Fruit fly (Drosophila melanogaster) whole organism, pupa: ENCODE data around the gene La.

Source experiments
- CG10348 ChIP-seq: fragments of 200-800 bp; sonication (Bioruptor generic); IDR thresholded peaks from 2 replicates; pipeline ENCODE4 v1.3.6; 2022; ENCODE audit warnings: missing biosample characterization, missing genetic modification characterization
- CG12605 ChIP-seq: fragments of 200-800 bp; sonication (Bioruptor generic); IDR thresholded peaks from 2 replicates; pipeline ENCODE4 v1.3.6; 2022; ENCODE audit warnings: missing biosample characterization, missing genetic modification characterization
- CG13204 ChIP-seq: fragments of 200-800 bp; sonication (Bioruptor generic); optimal IDR thresholded peaks from 2 replicates; lab custom pipeline; 2018; ENCODE audit warnings: missing biosample characterization, mild to moderate bottlenecking, missing genetic modification characterization, moderate library complexity
- CG14655 ChIP-seq: fragments of 200-800 bp; sonication (Bioruptor generic); optimal IDR thresholded peaks from 3 replicates; lab custom pipeline; 2017; ENCODE audit warnings: mild to moderate bottlenecking, missing biosample characterization, missing genetic modification reagents, missing genetic modification characterization
- CG15710 ChIP-seq: fragments of 200-800 bp; sonication (Bioruptor generic); optimal IDR thresholded peaks from 2 replicates; lab custom pipeline; 2018; ENCODE audit warnings: missing biosample characterization, mild to moderate bottlenecking, missing genetic modification characterization, moderate library complexity
- CG17806 ChIP-seq: fragments of 200-800 bp; sonication (Bioruptor generic); optimal IDR thresholded peaks from 2 replicates; lab custom pipeline; 2018; ENCODE audit warnings: missing biosample characterization, mild to moderate bottlenecking, missing genetic modification characterization, moderate library complexity
- CG32121 ChIP-seq: fragments of 200-800 bp; sonication (Bioruptor generic); IDR thresholded peaks from 2 replicates; pipeline ENCODE4 v1.3.6; 2022; ENCODE audit warnings: missing biosample characterization, missing genetic modification characterization
- CG34367 ChIP-seq: fragments of 200-800 bp; sonication (Bioruptor generic); optimal IDR thresholded peaks from 2 replicates; lab custom pipeline; 2018; ENCODE audit warnings: missing biosample characterization, mild to moderate bottlenecking, missing genetic modification characterization
- CG4496 ChIP-seq: fragments of 200-800 bp; sonication (Bioruptor generic); IDR thresholded peaks from 3 replicates; pipeline ENCODE4 v1.3.6; 2022; ENCODE audit warnings: missing biosample characterization, missing genetic modification characterization
- CG8159 ChIP-seq: fragments of 200-800 bp; sonication (Bioruptor generic); optimal IDR thresholded peaks from 3 replicates; lab custom pipeline; 2018; ENCODE audit warnings: missing biosample characterization, mild to moderate bottlenecking, missing genetic modification characterization, moderate library complexity
- CG8301 ChIP-seq: fragments of 200-800 bp; sonication (Bioruptor generic); optimal IDR thresholded peaks from 2 replicates; lab custom pipeline; 2018; ENCODE audit warnings: missing biosample characterization, mild to moderate bottlenecking, missing genetic modification characterization
- CG9948 ChIP-seq: fragments of 200-800 bp; sonication (Bioruptor generic); optimal IDR thresholded peaks from 2 replicates; lab custom pipeline; 2018; ENCODE audit warnings: missing biosample characterization, mild to moderate bottlenecking, missing genetic modification characterization, moderate library complexity
- D1 ChIP-seq: fragments of 200-800 bp; sonication (Bioruptor generic); optimal IDR thresholded peaks from 2 replicates; lab custom pipeline; 2018; ENCODE audit warnings: missing biosample characterization, mild to moderate bottlenecking, missing genetic modification characterization, moderate library complexity
- EcR ChIP-seq: fragments of 200-800 bp; sonication (Bioruptor generic); optimal IDR thresholded peaks from 3 replicates; lab custom pipeline; 2019; ENCODE audit warnings: missing biosample characterization, missing genetic modification characterization, mild to moderate bottlenecking, moderate library complexity, missing genetic modification reagents
- Ets98B ChIP-seq: fragments of 200-800 bp; sonication (Bioruptor generic); IDR thresholded peaks from 2 replicates; pipeline ENCODE4 v1.3.6; 2022; ENCODE audit warnings: missing biosample characterization, missing genetic modification characterization
- Pif1A ChIP-seq: fragments of 200-800 bp; sonication (Bioruptor generic); optimal IDR thresholded peaks from 3 replicates; lab custom pipeline; 2016; ENCODE audit warnings: missing biosample characterization, missing genetic modification characterization
- Pif1B ChIP-seq: fragments of 200-800 bp; sonication (Bioruptor generic); optimal IDR thresholded peaks from 3 replicates; lab custom pipeline; 2016; ENCODE audit warnings: missing biosample characterization, missing genetic modification characterization
- Snoo ChIP-seq: fragments of 200-800 bp; sonication (Bioruptor generic); optimal IDR thresholded peaks from 3 replicates; lab custom pipeline; 2017; ENCODE audit warnings: missing biosample characterization, mild to moderate bottlenecking, missing genetic modification characterization, inconsistent platforms
- fd96Ca ChIP-seq: fragments of 200-800 bp; sonication (Bioruptor generic); IDR thresholded peaks from 3 replicates; pipeline ENCODE4 v1.3.6; 2022; ENCODE audit warnings: missing biosample characterization, missing genetic modification characterization
- gl ChIP-seq: fragments of 200-800 bp; sonication (Bioruptor generic); optimal IDR thresholded peaks from 2 replicates; lab custom pipeline; 2018; ENCODE audit warnings: missing biosample characterization, mild to moderate bottlenecking, missing genetic modification characterization
- rn ChIP-seq: fragments of 200-800 bp; sonication (Bioruptor generic); IDR thresholded peaks from 2 replicates; pipeline ENCODE4 v1.3.6; 2022; ENCODE audit warnings: missing biosample characterization, missing genetic modification characterization

Gene La

dm6 chr2L:20381329-20381728 is 31.5 kb upstream of the La start:
- TF ChIP-seq CG8159 (tag; lab: Kevin White, UChicago) (peak; percentile 85), CG8301 (peak; percentile 68), rn (GFP tag; lab: Robert Waterston, UW) (no peak), Pif1B (peak; percentile 65), Pif1A (GFP tag; lab: Kevin White, UChicago) (peak; percentile 70), CG34367 (tag; lab: Kevin White, UChicago) (peak; percentile 77), CG15710 (tag; lab: Kevin White, UChicago) (peak; percentile 78), CG17806 (tag; lab: Kevin White, UChicago) (peak; percentile 84), CG12605 (peak; percentile 68; the same call in 1 of the 2 replicates), Snoo (tag; lab: Kevin White, UChicago) (no peak), D1 (tag; lab: Kevin White, UChicago) (no peak), CG32121 (GFP tag; lab: Robert Waterston, UW) (no peak), fd96Ca (GFP tag; lab: Robert Waterston, UW) (no peak), CG10348 (GFP tag; lab: Robert Waterston, UW) (no peak), Ets98B (GFP tag; lab: Robert Waterston, UW) (no peak), CG4496 (GFP tag; lab: Robert Waterston, UW) (peak; percentile 69; the same call in 2 of the 3 replicates), EcR (GFP tag; lab: Kevin White, UChicago) (no peak), CG13204 (GFP tag; lab: Kevin White, UChicago) (peak; percentile 46), gl (tag; lab: Kevin White, UChicago) (peak; percentile 61), CG9948 (tag; lab: Kevin White, UChicago) (peak; percentile 84), CG14655 (GFP tag; lab: Kevin White, UChicago) (peak; percentile 80)
- TF ChIP-seq, all 21 proteins: peak for 13

- TF ChIP-seq CG15710 (tag; lab: Kevin White, UChicago): no peak
- no peak for TF ChIP-seq CG34367 (tag; lab: Kevin White, UChicago)
- no peak for TF ChIP-seq CG8159 (tag; lab: Kevin White, UChicago)
- TF ChIP-seq CG9948 (tag; lab: Kevin White, UChicago): no peak
- TF ChIP-seq CG8301: no peak
- TF ChIP-seq CG13204 (GFP tag; lab: Kevin White, UChicago): no peak
- TF ChIP-seq Pif1B: no peak
- TF ChIP-seq gl (tag; lab: Kevin White, UChicago): no peak
- no peak for TF ChIP-seq rn (GFP tag; lab: Robert Waterston, UW)
- TF ChIP-seq CG32121 (GFP tag; lab: Robert Waterston, UW): no peak
- TF ChIP-seq CG10348 (GFP tag; lab: Robert Waterston, UW): no peak
- no peak for TF ChIP-seq fd96Ca (GFP tag; lab: Robert Waterston, UW)
- TF ChIP-seq CG4496 (GFP tag; lab: Robert Waterston, UW): no peak
- TF ChIP-seq CG14655 (GFP tag; lab: Kevin White, UChicago): no peak
- no peak for TF ChIP-seq CG17806 (tag; lab: Kevin White, UChicago)
- TF ChIP-seq D1 (tag; lab: Kevin White, UChicago): no peak
- TF ChIP-seq CG12605: no peak
- no peak for TF ChIP-seq Ets98B (GFP tag; lab: Robert Waterston, UW)
- no peak for TF ChIP-seq Snoo (tag; lab: Kevin White, UChicago)
- no peak for TF ChIP-seq EcR (GFP tag; lab: Kevin White, UChicago)
- TF ChIP-seq, all 21 proteins: peak for 0
These were observed 24.3 kb upstream of the La start, which contains the start of gene Ugt37A1 for dm6 chr2L:20374054-20374507. Gene Ugt37A1 (minus strand): TSS chr2L:20374104.

- TF ChIP-seq fd96Ca (GFP tag; lab: Robert Waterston, UW) (peak; percentile 89), D1 (tag; lab: Kevin White, UChicago) (peak; percentile 27), CG4496 (GFP tag; lab: Robert Waterston, UW) (peak; percentile 90), CG32121 (GFP tag; lab: Robert Waterston, UW) (peak; percentile 69; the same call in 1 of the 2 replicates), gl (tag; lab: Kevin White, UChicago) (peak; percentile 41), CG9948 (tag; lab: Kevin White, UChicago) (peak; percentile 78), Snoo (tag; lab: Kevin White, UChicago) (no peak), CG17806 (tag; lab: Kevin White, UChicago) (peak; percentile 77), Ets98B (GFP tag; lab: Robert Waterston, UW) (peak; percentile 86), CG12605 (peak; percentile 84), Pif1A (GFP tag; lab: Kevin White, UChicago) (peak; percentile 84), Pif1B (peak; percentile 71), CG13204 (GFP tag; lab: Kevin White, UChicago) (no peak), rn (GFP tag; lab: Robert Waterston, UW) (peak; percentile 69), CG14655 (GFP tag; lab: Kevin White, UChicago) (peak; percentile 96), EcR (GFP tag; lab: Kevin White, UChicago) (no peak), CG15710 (tag; lab: Kevin White, UChicago) (peak; percentile 28), CG8301 (peak; percentile 94), CG8159 (tag; lab: Kevin White, UChicago) (peak; percentile 69), CG10348 (GFP tag; lab: Robert Waterston, UW) (no peak), CG34367 (tag; lab: Kevin White, UChicago) (peak; percentile 58)
These were observed 21.6 kb upstream of the La start for dm6 chr2L:20371451-20371850.

- TF ChIP-seq rn (GFP tag; lab: Robert Waterston, UW): no peak
- TF ChIP-seq CG10348 (GFP tag; lab: Robert Waterston, UW): no peak
- TF ChIP-seq CG8159 (tag; lab: Kevin White, UChicago): peak; percentile 23
- no peak for TF ChIP-seq EcR (GFP tag; lab: Kevin White, UChicago)
- peak; percentile 63; the same call in 2 of the 3 replicates for TF ChIP-seq CG4496 (GFP tag; lab: Robert Waterston, UW)
- TF ChIP-seq CG8301: peak; percentile 79
- TF ChIP-seq Ets98B (GFP tag; lab: Robert Waterston, UW): peak; percentile 28; the same call in 1 of the 2 replicates
- TF ChIP-seq CG17806 (tag; lab: Kevin White, UChicago): peak; percentile 27
- TF ChIP-seq CG9948 (tag; lab: Kevin White, UChicago): peak; percentile 25
- peak; percentile 74 for TF ChIP-seq CG14655 (GFP tag; lab: Kevin White, UChicago)
- peak; percentile 15 for TF ChIP-seq Pif1A (GFP tag; lab: Kevin White, UChicago)
- TF ChIP-seq CG12605: no peak
- no peak for TF ChIP-seq CG32121 (GFP tag; lab: Robert Waterston, UW)
These were observed 20.3 kb upstream of the La start for dm6 chr2L:20370151-20370550.
